Worm (Caenorhabditis elegans): ENCODE measurements around the gene sym-3.

sym-3 gene

ce11 chrX:5790915-5791314 is 17.3 kb downstream of the sym-3 start, which contains the start of gene twnk-1:
Gene twnk-1, plus strand, starts transcription at chrX:5791215.
- TF ChIP-seq sox-2 (GFP tag; IDR thresholded peaks at IDR 0.05) (no peak), pros-1 (tag; optimal IDR thresholded peaks at IDR 0.05) (no peak), T23F11.4 (GFP tag; optimal IDR thresholded peaks at IDR 0.05) (no peak), hlh-13 (GFP tag; optimal IDR thresholded peaks at IDR 0.05) (no peak), sdc-2 (tag; optimal IDR thresholded peaks at IDR 0.05) (no peak), F13H6.1 (tag; optimal IDR thresholded peaks at IDR 0.05) (no peak), hlh-30 (tag; optimal IDR thresholded peaks at IDR 0.05; ENCODE audit: insufficient read depth) (no peak), lin-11 (tag; optimal IDR thresholded peaks at IDR 0.05) (no peak), ceh-24 (tag; optimal IDR thresholded peaks at IDR 0.05) (no peak)

ce11 chrX:5794432-5794831 is 20.9 kb downstream of the sym-3 start:
- TF ChIP-seq fax-1 (tag; optimal IDR thresholded peaks at IDR 0.05) (no peak), pqm-1 (tag; optimal IDR thresholded peaks at IDR 0.05) (no peak), F13H6.1 (tag; optimal IDR thresholded peaks at IDR 0.05) (no peak), unc-3 (GFP tag; conservative IDR thresholded peaks at IDR 0.05) (no peak), unc-3 (tag; optimal IDR thresholded peaks at IDR 0.05) (no peak), pha-2 (tag; optimal IDR thresholded peaks at IDR 0.05) (no peak), sdc-2 (tag; optimal IDR thresholded peaks at IDR 0.05) (no peak), fkh-6 (tag; optimal IDR thresholded peaks at IDR 0.05) (no peak), C08G9.2 (tag; optimal IDR thresholded peaks at IDR 0.05) (no peak), tbx-7 (tag; optimal IDR thresholded peaks at IDR 0.05) (no peak), lin-11 (tag; optimal IDR thresholded peaks at IDR 0.05) (no peak), unc-55 (GFP tag; optimal IDR thresholded peaks at IDR 0.05) (no peak), ceh-45 (GFP tag; IDR thresholded peaks at IDR 0.05) (no peak), rnt-1 (tag; optimal IDR thresholded peaks at IDR 0.05) (no peak), ceh-24 (tag; optimal IDR thresholded peaks at IDR 0.05) (no peak), lim-6 (tag; optimal IDR thresholded peaks at IDR 0.05) (no peak)

- TF ChIP-seq che-1 (tag; optimal IDR thresholded peaks at IDR 0.05) (no peak), ceh-30 (tag; optimal IDR thresholded peaks at IDR 0.05) (no peak), unc-55 (GFP tag; optimal IDR thresholded peaks at IDR 0.05) (no peak), C08G9.2 (tag; optimal IDR thresholded peaks at IDR 0.05) (no peak), ceh-34 (tag; optimal IDR thresholded peaks at IDR 0.05) (no peak), hlh-6 (tag; optimal IDR thresholded peaks at IDR 0.05) (no peak), ceh-24 (tag; optimal IDR thresholded peaks at IDR 0.05) (no peak), rnt-1 (tag; optimal IDR thresholded peaks at IDR 0.05) (no peak), K02D7.2 (tag; optimal IDR thresholded peaks at IDR 0.05) (no peak), F13H6.1 (tag; optimal IDR thresholded peaks at IDR 0.05) (no peak), ceh-14 (tag; optimal IDR thresholded peaks at IDR 0.05) (no peak), ceh-18 (tag; optimal IDR thresholded peaks at IDR 0.05) (no peak)
Observed at ce11 chrX:5798690-5799089, 25.1 kb downstream of the sym-3 start, which contains the start of gene F46G11.4. Gene F46G11.4, minus strand, starts transcription at chrX:5798790.

- TF ChIP-seq unc-42 (tag; optimal IDR thresholded peaks at IDR 0.05) (peak; percentile 99), lin-11 (tag; optimal IDR thresholded peaks at IDR 0.05) (no peak), ceh-31 (tag; optimal IDR thresholded peaks at IDR 0.05) (peak; percentile 49), npax-4 (tag; optimal IDR thresholded peaks at IDR 0.05) (no peak)
Observed at ce11 chrX:5799229-5799628, 25.7 kb downstream of the sym-3 start.

ce11 chrX:5801156-5801592 is 27.6 kb downstream of the sym-3 start:
- TF ChIP-seq ceh-6 (GFP tag; optimal IDR thresholded peaks at IDR 0.05) (peak; percentile 86), fax-1 (tag; optimal IDR thresholded peaks at IDR 0.05) (peak; percentile 86), ama-1 (optimal IDR thresholded peaks at IDR 0.05) (no peak), pag-3 (tag; optimal IDR thresholded peaks at IDR 0.05; ENCODE audit: borderline replicate concordance) (peak; percentile 41), ceh-34 (tag; optimal IDR thresholded peaks at IDR 0.05) (peak; percentile 78), pha-4 (tag; optimal IDR thresholded peaks at IDR 0.05) (no peak), pax-1 (tag; optimal IDR thresholded peaks at IDR 0.05) (no peak), eyg-1 (tag; optimal IDR thresholded peaks at IDR 0.05) (peak; percentile 55), unc-86 (tag; optimal IDR thresholded peaks at IDR 0.05) (peak; percentile 65), lim-6 (tag; optimal IDR thresholded peaks at IDR 0.05) (peak; percentile 82), ceh-22 (tag; optimal IDR thresholded peaks at IDR 0.05) (no peak), ceh-31 (tag; optimal IDR thresholded peaks at IDR 0.05) (peak; percentile 84), ceh-14 (tag; optimal IDR thresholded peaks at IDR 0.05) (peak; percentile 95), F13H6.1 (tag; optimal IDR thresholded peaks at IDR 0.05) (peak; percentile 84), ceh-30 (tag; optimal IDR thresholded peaks at IDR 0.05) (peak; percentile 78), gmeb-2 (tag; optimal IDR thresholded peaks at IDR 0.05) (peak; percentile 86), lin-11 (tag; optimal IDR thresholded peaks at IDR 0.05) (peak; percentile 77), pha-2 (tag; optimal IDR thresholded peaks at IDR 0.05) (peak; percentile 83), hlh-30 (tag; optimal IDR thresholded peaks at IDR 0.05; ENCODE audit: insufficient read depth) (peak; percentile 41), madf-2 (tag; optimal IDR thresholded peaks at IDR 0.05) (peak; percentile 90), odd-2 (tag; optimal IDR thresholded peaks at IDR 0.05) (peak; percentile 23), K02D7.2 (tag; optimal IDR thresholded peaks at IDR 0.05) (peak; percentile 79), elt-2 (tag; optimal IDR thresholded peaks at IDR 0.05) (peak; percentile 89), K09A11.1 (tag; optimal IDR thresholded peaks at IDR 0.05; ENCODE audit: insufficient read depth) (peak; percentile 60)

Measured in whole organism, late embryonic.